Fruit fly (Drosophila melanogaster) whole organism, wandering third instar larva: ENCODE data around the gene tank.

ENCODE experiments used
- Abd-B ChIP-seq: fragments of >200 bp; optimal IDR thresholded peaks from 2 replicates; lab custom pipeline; 2017; ENCODE audit warnings: missing biosample characterization, missing genetic modification characterization
- CG32264 ChIP-seq: fragments of 200-800 bp; sonication (Bioruptor generic); optimal IDR thresholded peaks from 2 replicates; lab custom pipeline; 2016; ENCODE audit warnings: missing biosample characterization, missing genetic modification characterization
- CG9705 ChIP-seq: fragments of 200-800 bp; sonication (Bioruptor generic); optimal IDR thresholded peaks from 2 replicates; lab custom pipeline; 2018; ENCODE audit warnings: missing biosample characterization, mild to moderate bottlenecking, missing genetic modification characterization
- CrebA ChIP-seq: fragments of 200-800 bp; sonication (Bioruptor generic); optimal IDR thresholded peaks from 2 replicates; lab custom pipeline; 2016; ENCODE audit warnings: missing biosample characterization, mild to moderate bottlenecking, missing genetic modification characterization, borderline replicate concordance
- Dfd ChIP-seq: fragments of >200 bp; optimal IDR thresholded peaks from 2 replicates; lab custom pipeline; 2017; ENCODE audit warnings: missing biosample characterization, missing genetic modification characterization
- Dif ChIP-seq: fragments of 200-275, 200-300 bp; sonication (Bioruptor generic); optimal IDR thresholded peaks from 2 replicates; lab custom pipeline; 2018; ENCODE audit warnings: missing biosample characterization, missing genetic modification characterization; ENCODE audit not compliant: partially characterized antibody
- GATAd ChIP-seq: sonication (Bioruptor generic); optimal IDR thresholded peaks from 2 replicates; lab custom pipeline; 2016; ENCODE audit warnings: missing biosample characterization, missing genetic modification characterization
- HLH106 ChIP-seq: fragments of 200-800 bp; optimal IDR thresholded peaks from 3 replicates; lab custom pipeline; 2019; ENCODE audit warnings: missing biosample characterization, mild to moderate bottlenecking, missing genetic modification characterization, moderate library complexity
- Hnf4 ChIP-seq: fragments of 200-800 bp; sonication (Bioruptor generic); optimal IDR thresholded peaks from 2 replicates; lab custom pipeline; 2016; ENCODE audit warnings: missing biosample characterization, mild to moderate bottlenecking, missing genetic modification characterization
- Hr78 ChIP-seq: fragments of >200 bp; optimal IDR thresholded peaks from 2 replicates; lab custom pipeline; 2017; ENCODE audit warnings: missing biosample characterization, missing genetic modification characterization
- Hr83 ChIP-seq: fragments of 200-300 bp; sonication (Bioruptor generic); optimal IDR thresholded peaks from 2 replicates; lab custom pipeline; 2016; ENCODE audit warnings: missing biosample characterization, mild to moderate bottlenecking, missing genetic modification characterization, moderate library complexity; ENCODE audit not compliant: poor library complexity, severe bottlenecking
- Jra ChIP-seq: sonication (Bioruptor generic); optimal IDR thresholded peaks from 2 replicates; lab custom pipeline; 2016; ENCODE audit warnings: missing biosample characterization, missing genetic modification characterization
- Mio ChIP-seq: sonication (Bioruptor generic); optimal IDR thresholded peaks from 2 replicates; lab custom pipeline; 2016; ENCODE audit warnings: missing biosample characterization, missing genetic modification characterization
- Myc ChIP-seq: fragments of >200 bp; optimal IDR thresholded peaks from 2 replicates; lab custom pipeline; 2017
- N ChIP-seq: fragments of >200 bp; optimal IDR thresholded peaks from 2 replicates; lab custom pipeline; 2018; ENCODE audit warnings: missing biosample characterization, missing external identifiers, missing genetic modification characterization
- OdsH ChIP-seq: fragments of 200-800 bp; sonication (Bioruptor generic); optimal IDR thresholded peaks from 2 replicates; lab custom pipeline; 2016; ENCODE audit warnings: missing biosample characterization, mild to moderate bottlenecking, missing genetic modification characterization
- Rel ChIP-seq, 2 experiments: fragments of 200-800 bp; sonication (Bioruptor generic) in 1 of 2; optimal IDR thresholded peaks; 2 replicates in 1 of 2; 3 replicates in 1 of 2; lab custom pipeline; 2016 to 2019; ENCODE audit warnings: mild to moderate bottlenecking in 2 of 2, missing biosample characterization in 2 of 2, missing genetic modification characterization in 2 of 2, moderate library complexity in 1 of 2
- Sp1 ChIP-seq: fragments of 200-800 bp; sonication (Bioruptor generic); optimal IDR thresholded peaks from 3 replicates; lab custom pipeline; 2019; ENCODE audit warnings: missing biosample characterization, mild to moderate bottlenecking, missing genetic modification characterization, moderate library complexity
- Vsx2 ChIP-seq: fragments of 200-300, 225-300 bp; sonication (Bioruptor generic); optimal IDR thresholded peaks from 2 replicates; lab custom pipeline; 2018; ENCODE audit warnings: missing biosample characterization, missing genetic modification characterization; ENCODE audit not compliant: partially characterized antibody
- br ChIP-seq: fragments of 200-800 bp; sonication (Bioruptor generic); optimal IDR thresholded peaks from 2 replicates; lab custom pipeline; 2016; ENCODE audit warnings: missing biosample characterization, missing genetic modification characterization
- brk ChIP-seq: fragments of 200-800 bp; sonication (Bioruptor generic); optimal IDR thresholded peaks from 2 replicates; lab custom pipeline; 2016; ENCODE audit warnings: missing biosample characterization, mild to moderate bottlenecking, missing genetic modification characterization
- dl ChIP-seq, 2 experiments: fragments of 175-275, 200-275 bp in 1 of 2; fragments of 200-275 bp in 1 of 2; sonication (Bioruptor generic); optimal IDR thresholded peaks; lab custom pipeline; 2018; ENCODE audit warnings: mild to moderate bottlenecking in 2 of 2, missing biosample characterization in 2 of 2, missing genetic modification characterization in 2 of 2, moderate library complexity in 2 of 2; ENCODE audit not compliant: partially characterized antibody in 2 of 2, insufficient read depth in 1 of 2
- dmrt93B ChIP-seq: fragments of 200-800 bp; sonication (Bioruptor generic); optimal IDR thresholded peaks from 2 replicates; lab custom pipeline; 2018; ENCODE audit warnings: missing biosample characterization, mild to moderate bottlenecking, missing genetic modification characterization
- dsf ChIP-seq: sonication (Bioruptor generic); optimal IDR thresholded peaks from 2 replicates; lab custom pipeline; 2016; ENCODE audit warnings: missing biosample characterization, missing genetic modification characterization, borderline replicate concordance
- ey ChIP-seq: fragments of 200-800 bp; sonication (Bioruptor generic); optimal IDR thresholded peaks from 2 replicates; lab custom pipeline; 2016; ENCODE audit warnings: missing biosample characterization, missing genetic modification characterization
- foxo ChIP-seq, 2 experiments: fragments of 200-800 bp; sonication (Bioruptor generic); optimal IDR thresholded peaks; 2 replicates in 1 of 2; 3 replicates in 1 of 2; lab custom pipeline; 2016 to 2017; ENCODE audit warnings: missing biosample characterization in 2 of 2, missing genetic modification characterization in 2 of 2
- fru ChIP-seq: fragments of 200-800 bp; sonication (Bioruptor generic); optimal IDR thresholded peaks from 3 replicates; lab custom pipeline; 2016; ENCODE audit warnings: missing biosample characterization, mild to moderate bottlenecking, missing genetic modification characterization
- h ChIP-seq: fragments of 200-800 bp; sonication (Bioruptor generic); optimal IDR thresholded peaks from 3 replicates; lab custom pipeline; 2016; ENCODE audit warnings: missing biosample characterization, mild to moderate bottlenecking, missing genetic modification characterization
- jim ChIP-seq: fragments of 175-275, 200-325 bp; sonication (Bioruptor generic); optimal IDR thresholded peaks from 2 replicates; lab custom pipeline; 2016; ENCODE audit warnings: missing biosample characterization, mild to moderate bottlenecking, missing genetic modification characterization
- lola ChIP-seq: fragments of >200 bp; optimal IDR thresholded peaks from 2 replicates; lab custom pipeline; 2017; ENCODE audit warnings: missing biosample characterization, missing genetic modification characterization
- pan ChIP-seq: fragments of >200 bp; optimal IDR thresholded peaks from 2 replicates; lab custom pipeline; 2017
- psq ChIP-seq: fragments of 200-800 bp; sonication (Bioruptor generic); optimal IDR thresholded peaks from 3 replicates; lab custom pipeline; 2017; ENCODE audit warnings: missing biosample characterization, mild to moderate bottlenecking, missing genetic modification characterization, moderate library complexity
- rgr ChIP-seq: fragments of 200-800 bp; sonication (Bioruptor generic); optimal IDR thresholded peaks from 3 replicates; lab custom pipeline; 2016; ENCODE audit warnings: missing biosample characterization, mild to moderate bottlenecking, missing genetic modification characterization
- sage ChIP-seq: fragments of 200-800 bp; sonication (Bioruptor generic); optimal IDR thresholded peaks from 2 replicates; lab custom pipeline; 2016; ENCODE audit warnings: missing biosample characterization, mild to moderate bottlenecking, missing genetic modification characterization
- sv ChIP-seq: fragments of 200-800 bp; sonication (Bioruptor generic); optimal IDR thresholded peaks from 3 replicates; lab custom pipeline; 2016; ENCODE audit warnings: missing biosample characterization, missing genetic modification characterization
- tai ChIP-seq: sonication (Bioruptor generic); optimal IDR thresholded peaks from 2 replicates; lab custom pipeline; 2016; ENCODE audit warnings: missing biosample characterization, missing genetic modification characterization
- usp ChIP-seq: fragments of >200 bp; optimal IDR thresholded peaks from 2 replicates; lab custom pipeline; 2017; ENCODE audit warnings: missing biosample characterization, missing genetic modification characterization
- woc ChIP-seq: sonication (Bioruptor generic); optimal IDR thresholded peaks from 2 replicates; lab custom pipeline; 2016; ENCODE audit warnings: missing biosample characterization, mild to moderate bottlenecking, missing genetic modification characterization

tank gene

dm6 chr2L:4837772-4838397 is at the start of gene tank, which contains the start of gene CG12194:
Gene tank (minus strand): TSS chr2L:4837999.
Gene CG12194 (plus strand): TSS chr2L:4838347.
- TF ChIP-seq Vsx2 (GFP tag; lab: Kevin White, UChicago) (no peak), foxo (GFP tag; optimal IDR thresholded peaks at IDR 0.05; lab: Kevin White, UChicago) (peak; percentile 94 to 99), psq (GFP tag; lab: Kevin White, UChicago) (peak; percentile 93), tai (GFP tag; lab: Kevin White, UChicago) (no peak), Myc (lab: Kevin White, UChicago) (peak; percentile 61), CrebA (GFP tag; lab: Kevin White, UChicago) (no peak), Jra (GFP tag; lab: Kevin White, UChicago) (peak; percentile 86), Hr83 (peak; percentile 88), GATAd (peak; percentile 87), OdsH (GFP tag; lab: Kevin White, UChicago) (peak; percentile 97), Hr78 (no peak), Hnf4 (GFP tag; lab: Kevin White, UChicago) (peak; percentile 98), Dfd (GFP tag; lab: Kevin White, UChicago) (no peak), N (GFP tag; lab: Kevin White, UChicago) (no peak), Abd-B (GFP tag; lab: Kevin White, UChicago) (no peak), dsf (GFP tag; lab: Kevin White, UChicago) (peak; percentile 81), woc (GFP tag; lab: Kevin White, UChicago) (peak; percentile 94), Mio (peak; percentile 93), rgr (GFP tag; lab: Kevin White, UChicago) (peak; percentile 99), br (peak; percentile 98), pan (lab: Kevin White, UChicago) (no peak), sage (GFP tag; lab: Kevin White, UChicago) (peak; percentile 96), sv (GFP tag; lab: Kevin White, UChicago) (peak; percentile 98), fru (GFP tag; lab: Kevin White, UChicago) (peak; percentile 97), brk (no peak), lola (GFP tag; lab: Kevin White, UChicago) (no peak), Dif (GFP tag; lab: Kevin White, UChicago) (no peak), CG32264 (GFP tag; lab: Kevin White, UChicago) (peak; percentile 96), usp (GFP tag; lab: Kevin White, UChicago) (no peak), Sp1 (GFP tag; lab: Kevin White, UChicago) (peak; percentile 92), h (GFP tag; lab: Kevin White, UChicago) (peak; percentile 98), HLH106 (tag; lab: Kevin White, UChicago) (peak; percentile 91), Rel (GFP tag; optimal IDR thresholded peaks at IDR 0.05; lab: Kevin White, UChicago) (peak; percentile 95), Rel (tag; optimal IDR thresholded peaks at IDR 0.05; lab: Kevin White, UChicago) (peak; percentile 50), ey (peak; percentile 98), dl (GFP tag; optimal IDR thresholded peaks at IDR 0.05; lab: Kevin White, UChicago; ENCODE audit: insufficient read depth in 1 of 2, partially characterized antibody in 2 of 2) (no peak), jim (GFP tag; lab: Kevin White, UChicago) (peak; percentile 38), CG9705 (GFP tag; lab: Kevin White, UChicago) (peak; percentile 53), dmrt93B (GFP tag; lab: Kevin White, UChicago) (peak; percentile 95)

- TF ChIP-seq Abd-B (GFP tag; lab: Kevin White, UChicago): no peak
- TF ChIP-seq dmrt93B (GFP tag; lab: Kevin White, UChicago): no peak
- TF ChIP-seq dl (GFP tag; optimal IDR thresholded peaks at IDR 0.05; lab: Kevin White, UChicago; ENCODE audit: insufficient read depth in 1 of 2, partially characterized antibody in 2 of 2): no peak
- TF ChIP-seq ey: no peak
- TF ChIP-seq Jra (GFP tag; lab: Kevin White, UChicago): no peak
- TF ChIP-seq usp (GFP tag; lab: Kevin White, UChicago): no peak
- no peak for TF ChIP-seq pan (lab: Kevin White, UChicago)
- TF ChIP-seq CG32264 (GFP tag; lab: Kevin White, UChicago): no peak
- no peak for TF ChIP-seq tai (GFP tag; lab: Kevin White, UChicago)
- no peak for TF ChIP-seq Myc (lab: Kevin White, UChicago)
- no peak for TF ChIP-seq Sp1 (GFP tag; lab: Kevin White, UChicago)
- no peak for TF ChIP-seq dsf (GFP tag; lab: Kevin White, UChicago)
- TF ChIP-seq sv (GFP tag; lab: Kevin White, UChicago): no peak
- no peak for TF ChIP-seq lola (GFP tag; lab: Kevin White, UChicago)
- TF ChIP-seq GATAd: no peak
- TF ChIP-seq fru (GFP tag; lab: Kevin White, UChicago): no peak
- no peak for TF ChIP-seq CG9705 (GFP tag; lab: Kevin White, UChicago)
- TF ChIP-seq, all 38 proteins: peak for 0
These were observed 48.8 kb upstream of the tank start for dm6 chr2L:4886645-4887044.
